Fruit fly (Drosophila melanogaster) whole organism, embryonic: Measurements from ENCODE around the gene CG14300.

Experiments
- ATbp ChIP-seq: fragments of 200-800 bp; sonication (Bioruptor generic); optimal IDR thresholded peaks from 2 replicates; lab custom pipeline; 2017; ENCODE audit warnings: missing biosample characterization, mild to moderate bottlenecking, missing genetic modification characterization, missing genetic modification reagents
- B-H2 ChIP-seq: fragments of 200-800 bp; sonication (Bioruptor generic); optimal IDR thresholded peaks from 2 replicates; lab custom pipeline; 2018; ENCODE audit warnings: missing biosample characterization, mild to moderate bottlenecking, missing genetic modification characterization
- CG10209 ChIP-seq: fragments of 200-800 bp; sonication (Bioruptor generic); optimal IDR thresholded peaks from 3 replicates; lab custom pipeline; 2017; ENCODE audit warnings: missing biosample characterization, mild to moderate bottlenecking, missing genetic modification characterization, missing genetic modification reagents
- CG10979 ChIP-seq: fragments of 200-800 bp; sonication (Bioruptor generic); optimal IDR thresholded peaks from 2 replicates; lab custom pipeline; 2018; ENCODE audit warnings: missing biosample characterization, mild to moderate bottlenecking, missing genetic modification characterization, moderate library complexity
- CG11696 ChIP-seq: fragments of 200-800 bp; sonication (Bioruptor generic); IDR thresholded peaks from 2 replicates; pipeline ENCODE4 v1.3.6; 2022; ENCODE audit warnings: missing biosample characterization, missing genetic modification characterization
- CG12104 ChIP-seq: fragments of 200-800 bp; sonication (Bioruptor generic); optimal IDR thresholded peaks from 3 replicates; lab custom pipeline; 2016; ENCODE audit warnings: missing biosample characterization, missing genetic modification characterization
- CG12236 ChIP-seq: fragments of 200-800 bp; sonication (Bioruptor generic); optimal IDR thresholded peaks from 2 replicates; lab custom pipeline; 2016; ENCODE audit warnings: missing biosample characterization, missing genetic modification characterization
- CG13894 ChIP-seq: fragments of 200-800 bp; sonication (Bioruptor generic); optimal IDR thresholded peaks from 3 replicates; lab custom pipeline; 2018; ENCODE audit warnings: missing biosample characterization, mild to moderate bottlenecking, missing genetic modification characterization, moderate library complexity
- CG15011 ChIP-seq: fragments of 200-800 bp; sonication (Bioruptor generic); optimal IDR thresholded peaks from 3 replicates; lab custom pipeline; 2018; ENCODE audit warnings: missing biosample characterization, mild to moderate bottlenecking, missing genetic modification characterization
- CG1529 ChIP-seq: fragments of 200-800 bp; sonication (Bioruptor generic); optimal IDR thresholded peaks from 3 replicates; lab custom pipeline; 2018; ENCODE audit warnings: missing biosample characterization, missing genetic modification characterization
- CG2889 ChIP-seq: fragments of 200-800 bp; sonication (Bioruptor generic); IDR thresholded peaks from 3 replicates; pipeline ENCODE4 v1.3.6; 2022; ENCODE audit warnings: missing biosample characterization, missing genetic modification characterization
- CG3407 ChIP-seq: fragments of 200-800 bp; sonication (Bioruptor generic); optimal IDR thresholded peaks from 2 replicates; lab custom pipeline; 2018; ENCODE audit warnings: missing biosample characterization, mild to moderate bottlenecking, missing genetic modification characterization
- CG34224 ChIP-seq: fragments of 200-800 bp; sonication (Bioruptor generic); IDR thresholded peaks from 3 replicates; pipeline ENCODE4 v1.3.6; 2022; ENCODE audit warnings: missing biosample characterization, missing genetic modification characterization; ENCODE audit not compliant: partially characterized antibody
- CG42726 ChIP-seq: fragments of 200-800 bp; sonication (Bioruptor generic); IDR thresholded peaks from 2 replicates; pipeline ENCODE4 v1.3.6; 2022; ENCODE audit warnings: missing biosample characterization, missing genetic modification characterization; ENCODE audit not compliant: partially characterized antibody
- CG4360 ChIP-seq: fragments of 200-800 bp; sonication (Bioruptor generic); IDR thresholded peaks from 2 replicates; pipeline ENCODE4 v1.3.6; 2022; ENCODE audit warnings: missing biosample characterization, missing genetic modification characterization
- CG43689 ChIP-seq: fragments of 200-800 bp; sonication (Bioruptor generic); IDR thresholded peaks from 2 replicates; pipeline ENCODE4 v1.3.6; 2022; ENCODE audit warnings: missing biosample characterization, missing genetic modification characterization
- CG4424 ChIP-seq: fragments of 200-800 bp; sonication (Bioruptor generic); optimal IDR thresholded peaks from 3 replicates; lab custom pipeline; 2016; ENCODE audit warnings: missing biosample characterization, missing genetic modification characterization
- CG8478 ChIP-seq: fragments of >200 bp; optimal IDR thresholded peaks from 2 replicates; lab custom pipeline; 2018
- Doc2 ChIP-seq: fragments of 200-800 bp; sonication (Bioruptor generic); IDR thresholded peaks from 2 replicates; pipeline ENCODE4 v1.3.6; 2022; ENCODE audit warnings: missing biosample characterization, missing genetic modification characterization
- Ets65A ChIP-seq: fragments of 200-800 bp; sonication (Bioruptor generic); peaks from one replicate; lab custom pipeline; 2016; ENCODE audit warnings: missing biosample characterization, missing genetic modification characterization
- Fer2 ChIP-seq: fragments of 200-800 bp; sonication (Bioruptor generic); optimal IDR thresholded peaks from 2 replicates; lab custom pipeline; 2018; ENCODE audit warnings: missing biosample characterization, mild to moderate bottlenecking, missing genetic modification characterization, moderate library complexity
- HLH3B ChIP-seq: fragments of 200-800 bp; sonication (Bioruptor generic); IDR thresholded peaks from 2 replicates; pipeline ENCODE4 v1.3.6; 2022; ENCODE audit warnings: missing biosample characterization, missing genetic modification characterization
- MBD-R2 ChIP-seq: fragments of 200-800 bp; sonication (Bioruptor generic); IDR thresholded peaks from 2 replicates; pipeline ENCODE4 v1.3.6; 2022; ENCODE audit warnings: missing biosample characterization, missing genetic modification characterization
- Meics ChIP-seq: fragments of 200-800 bp; sonication (Bioruptor generic); optimal IDR thresholded peaks from 2 replicates; lab custom pipeline; 2017; ENCODE audit warnings: missing biosample characterization, mild to moderate bottlenecking, missing genetic modification characterization
- NFAT ChIP-seq: fragments of 200-800 bp; sonication (Bioruptor generic); IDR thresholded peaks from 2 replicates; pipeline ENCODE4 v1.3.6; 2022; ENCODE audit warnings: missing biosample characterization, missing genetic modification characterization
- Side ChIP-seq: fragments of 200-800 bp; sonication (Bioruptor generic); optimal IDR thresholded peaks from 2 replicates; lab custom pipeline; 2016; ENCODE audit warnings: missing biosample characterization, missing genetic modification characterization
- Sry-δ ChIP-seq: fragments of 200-800 bp; sonication (Bioruptor generic); optimal IDR thresholded peaks from 2 replicates; lab custom pipeline; 2016; ENCODE audit warnings: missing biosample characterization, missing genetic modification characterization
- YL-1 ChIP-seq: fragments of 200-800 bp; sonication (Bioruptor generic); optimal IDR thresholded peaks from 3 replicates; lab custom pipeline; 2017; ENCODE audit warnings: missing biosample characterization, mild to moderate bottlenecking, missing genetic modification characterization
- al ChIP-seq: fragments of 200-800 bp; sonication (Bioruptor generic); IDR thresholded peaks from 2 replicates; pipeline ENCODE4 v1.3.6; 2022; ENCODE audit warnings: missing biosample characterization, missing genetic modification characterization
- ash1 ChIP-seq: fragments of 200-800 bp; sonication (Bioruptor generic); optimal IDR thresholded peaks from 2 replicates; lab custom pipeline; 2018; ENCODE audit warnings: missing biosample characterization, mild to moderate bottlenecking, missing genetic modification characterization
- cato ChIP-seq: fragments of 200-800 bp; sonication (Bioruptor generic); optimal IDR thresholded peaks from 2 replicates; lab custom pipeline; 2016; ENCODE audit warnings: missing biosample characterization, missing genetic modification characterization, borderline replicate concordance
- chm ChIP-seq: fragments of 200-800 bp; sonication (Bioruptor generic); IDR thresholded peaks from 2 replicates; pipeline ENCODE4 v1.3.6; 2022; ENCODE audit warnings: missing biosample characterization, missing genetic modification characterization
- cwo ChIP-seq: fragments of 200-800 bp; sonication (Bioruptor generic); optimal IDR thresholded peaks from 3 replicates; lab custom pipeline; 2017; ENCODE audit warnings: missing biosample characterization, missing genetic modification characterization, mild to moderate bottlenecking, moderate library complexity, missing genetic modification reagents
- fd102C ChIP-seq: fragments of 200-800 bp; sonication (Bioruptor generic); optimal IDR thresholded peaks from 2 replicates; lab custom pipeline; 2018; ENCODE audit warnings: missing biosample characterization, mild to moderate bottlenecking, missing genetic modification characterization, moderate library complexity
- gcm ChIP-seq: fragments of 200-800 bp; sonication (Bioruptor generic); optimal IDR thresholded peaks from 2 replicates; lab custom pipeline; 2019; ENCODE audit warnings: missing biosample characterization, mild to moderate bottlenecking, missing genetic modification characterization, moderate library complexity
- gsb ChIP-seq: fragments of 200-800 bp; sonication (Bioruptor generic); IDR thresholded peaks from 2 replicates; pipeline ENCODE4 v1.3.6; 2022; ENCODE audit warnings: missing biosample characterization, missing genetic modification characterization
- ham ChIP-seq: fragments of 200-800 bp; sonication (Bioruptor generic); IDR thresholded peaks from 2 replicates; pipeline ENCODE4 v1.3.6; 2022; ENCODE audit warnings: missing biosample characterization, missing genetic modification characterization
- hbn ChIP-seq: fragments of 200-800 bp; sonication (Bioruptor generic); IDR thresholded peaks from 2 replicates; pipeline ENCODE4 v1.3.6; 2022; ENCODE audit warnings: missing biosample characterization, missing genetic modification characterization; ENCODE audit not compliant: partially characterized antibody
- ind ChIP-seq: fragments of 200-800 bp; sonication (Bioruptor generic); optimal IDR thresholded peaks from 3 replicates; lab custom pipeline; 2016; ENCODE audit warnings: missing biosample characterization, missing genetic modification characterization
- klu ChIP-seq: fragments of 200-800 bp; sonication (Bioruptor generic); IDR thresholded peaks from 2 replicates; pipeline ENCODE4 v1.3.6; 2022; ENCODE audit warnings: missing biosample characterization, missing genetic modification characterization
- lilli ChIP-seq: fragments of 200-800 bp; sonication (Bioruptor generic); optimal IDR thresholded peaks from 3 replicates; lab custom pipeline; 2016; ENCODE audit warnings: missing biosample characterization, missing genetic modification characterization
- lola ChIP-seq, 3 experiments: fragments of >200 bp in 2 of 3; fragments of 200-800 bp in 1 of 3; sonication (Bioruptor generic) in 1 of 3; optimal IDR thresholded peaks; 2 replicates each; lab custom pipeline; 2017 to 2019; ENCODE audit warnings: missing biosample characterization in 3 of 3, missing genetic modification characterization in 3 of 3, mild to moderate bottlenecking in 1 of 3, moderate library complexity in 1 of 3
- pan ChIP-seq, 4 experiments: fragments of >200 bp in 3 of 4; fragments of 200-800 bp in 1 of 4; sonication (Bioruptor generic) in 1 of 4; optimal IDR thresholded peaks in 3 of 4; IDR thresholded peaks in 1 of 4; 2 replicates each; pipeline versions ENCODE4 v1.3.6 to Lab custom; 2017 to 2022; ENCODE audit warnings: missing biosample characterization in 2 of 4, missing genetic modification characterization in 2 of 4, mixed read lengths in 1 of 4
- ro ChIP-seq: fragments of 200-800 bp; sonication (Bioruptor generic); IDR thresholded peaks from 2 replicates; pipeline ENCODE4 v1.3.6; 2022; ENCODE audit warnings: missing biosample characterization, missing genetic modification characterization
- sim ChIP-seq: fragments of 200-800 bp; sonication (Bioruptor generic); IDR thresholded peaks from 2 replicates; pipeline ENCODE4 v1.3.6; 2022; ENCODE audit warnings: missing biosample characterization, missing genetic modification characterization
- so ChIP-seq: fragments of 200-800 bp; sonication (Bioruptor generic); IDR thresholded peaks from 3 replicates; pipeline ENCODE4 v1.3.6; 2022; ENCODE audit warnings: missing biosample characterization, missing genetic modification characterization
- vfl ChIP-seq: fragments of 200-800 bp; sonication (Bioruptor generic); optimal IDR thresholded peaks from 2 replicates; lab custom pipeline; 2016; ENCODE audit warnings: missing biosample characterization, missing genetic modification characterization
- zen ChIP-seq: fragments of 200-800 bp; sonication (Bioruptor generic); optimal IDR thresholded peaks from 3 replicates; lab custom pipeline; 2018; ENCODE audit warnings: missing biosample characterization, mild to moderate bottlenecking, missing genetic modification characterization, moderate library complexity
- zfh2 ChIP-seq: fragments of 200-800 bp; sonication (Bioruptor generic); optimal IDR thresholded peaks from 2 replicates; lab custom pipeline; 2016; ENCODE audit warnings: missing biosample characterization, missing genetic modification characterization

Gene CG14300

dm6 chr3R:18719767-18720341 lies 26.3 kb upstream of the CG14300 start (continued):
- TF ChIP-seq ATbp (peak; percentile 88), gcm (peak; percentile 65), Fer2 (tag; lab: Kevin White, UChicago) (peak; percentile 81), cato (GFP tag; lab: Kevin White, UChicago) (peak; percentile 15), sim (GFP tag; lab: Robert Waterston, UW) (peak; percentile 68), HLH3B (peak; percentile 88), CG12236 (GFP tag; lab: Kevin White, UChicago) (peak; percentile 47), CG13894 (tag; lab: Kevin White, UChicago) (peak; percentile 94), CG1529 (GFP tag; lab: Kevin White, UChicago) (peak; percentile 71), YL-1 (GFP tag; lab: Kevin White, UChicago) (no peak), CG10979 (tag; lab: Kevin White, UChicago) (peak; percentile 86), so (GFP tag; lab: Robert Waterston, UW) (peak; percentile 66; the same call in 2 of the 3 replicates), Meics (GFP tag; lab: Kevin White, UChicago) (peak; percentile 88), CG10209 (GFP tag; lab: Kevin White, UChicago) (peak; percentile 86), CG11696 (GFP tag; lab: Robert Waterston, UW) (peak; percentile 59), ro (GFP tag; lab: Robert Waterston, UW) (peak; percentile 59; the same call in 1 of the 2 replicates), Ets65A (peak; percentile 93), Sry-δ (GFP tag; lab: Kevin White, UChicago) (peak; percentile 41), CG12104 (GFP tag; lab: Kevin White, UChicago) (peak; percentile 70), fd102C (no peak), CG43689 (GFP tag; lab: Robert Waterston, UW) (peak; percentile 55), CG2889 (GFP tag; lab: Robert Waterston, UW) (peak; percentile 69; the same call in 2 of the 3 replicates), gsb (GFP tag; lab: Robert Waterston, UW) (0 out of 2 replicates have a peak, but pooled peaks have one; percentile 50), CG4360 (no peak), ham (0 out of 2 replicates have a peak, but pooled peaks have one; percentile 15), zfh2 (GFP tag; lab: Kevin White, UChicago) (peak; percentile 78), chm (peak; percentile 71), Doc2 (GFP tag; lab: Robert Waterston, UW) (peak; percentile 50; the same call in 1 of the 2 replicates), Side (GFP tag; lab: Kevin White, UChicago) (peak; percentile 81), zen (tag; lab: Kevin White, UChicago) (no peak), CG15011 (GFP tag; lab: Kevin White, UChicago) (peak; percentile 73), klu (GFP tag; lab: Robert Waterston, UW) (peak; percentile 63; the same call in 1 of the 2 replicates), ind (GFP tag; lab: Kevin White, UChicago) (peak; percentile 82), CG8478 (lab: Kevin White, UChicago) (no peak), NFAT (peak; percentile 64), CG42726 (GFP tag; lab: Robert Waterston, UW) (no peak), lilli (GFP tag; lab: Kevin White, UChicago) (peak; percentile 88), B-H2 (GFP tag; lab: Kevin White, UChicago) (peak; percentile 93), CG34224 (no peak), CG3407 (GFP tag; lab: Kevin White, UChicago) (peak; percentile 70), lola (GFP tag; optimal IDR thresholded peaks at IDR 0.05; lab: Kevin White, UChicago) (peak in 1 of 3 experiments; percentile 63), MBD-R2 (GFP tag; lab: Robert Waterston, UW) (peak; percentile 60; the same call in 1 of the 2 replicates), hbn (GFP tag; lab: Robert Waterston, UW) (no peak), CG4424 (GFP tag; lab: Kevin White, UChicago) (peak; percentile 78), cwo (GFP tag; lab: Kevin White, UChicago) (peak; percentile 89), al (GFP tag; lab: Robert Waterston, UW) (peak; percentile 65; the same call in 1 of the 2 replicates), pan (optimal IDR thresholded peaks at IDR 0.05; lab: Kevin White, UChicago) (no peak), pan (GFP tag; optimal IDR thresholded peaks at IDR 0.05 in 1 of 2, IDR thresholded peaks at IDR 0.05 in 1 of 2) (peak in 1 of 2 experiments; percentile 88), ash1 (GFP tag; lab: Kevin White, UChicago) (no peak), vfl (GFP tag; lab: Kevin White, UChicago) (peak; percentile 76)
